Worm (Caenorhabditis elegans) whole organism, mixed stage, embryonic: ENCODE data around the gene lbp-7.

Experiments used
- M03D4.4 ChIP-seq: sonication (generic microtip); optimal IDR thresholded peaks from 2 replicates; lab custom pipeline; 2017; ENCODE audit warnings: mild to moderate bottlenecking, missing genetic modification characterization, missing compliant biosample characterization
- bed-3 ChIP-seq: fragments of 200-800 bp; sonication (Bioruptor generic); optimal IDR thresholded peaks from 3 replicates; lab custom pipeline; 2018; ENCODE audit warnings: mild to moderate bottlenecking, missing genetic modification characterization, moderate library complexity, missing compliant biosample characterization
- blmp-1 ChIP-seq: fragments of 150-350 bp; optimal IDR thresholded peaks from 2 replicates; lab custom pipeline; 2014; ENCODE audit warnings: missing biosample characterization, missing genetic modification characterization
- ceh-39 ChIP-seq: fragments of 150-350 bp; optimal IDR thresholded peaks from 2 replicates; lab custom pipeline; 2014; ENCODE audit warnings: missing biosample characterization, missing genetic modification characterization
- ceh-43 ChIP-seq: fragments of 200-800 bp; sonication (Bioruptor generic); optimal IDR thresholded peaks from 2 replicates; lab custom pipeline; 2018; ENCODE audit warnings: mild to moderate bottlenecking, missing genetic modification characterization, moderate library complexity, missing compliant biosample characterization
- ceh-83 ChIP-seq: fragments of 200-800 bp; sonication (Bioruptor generic); optimal IDR thresholded peaks from 2 replicates; lab custom pipeline; 2018; ENCODE audit warnings: mild to moderate bottlenecking, missing genetic modification characterization, missing compliant biosample characterization
- ces-1 ChIP-seq: fragments of 150-350 bp; optimal IDR thresholded peaks from 2 replicates; lab custom pipeline; 2014; ENCODE audit warnings: missing biosample characterization, missing genetic modification reagents, missing genetic modification characterization
- elt-1 ChIP-seq: sonication (generic microtip); optimal IDR thresholded peaks from 2 replicates; lab custom pipeline; 2017; ENCODE audit warnings: missing genetic modification characterization, mild to moderate bottlenecking, missing compliant biosample characterization, antibody characterized with exemption, moderate library complexity, borderline replicate concordance; ENCODE audit not compliant: insufficient read depth
- elt-3 ChIP-seq: fragments of 150-350 bp; optimal IDR thresholded peaks from 2 replicates; lab custom pipeline; 2014; ENCODE audit warnings: missing biosample characterization, missing genetic modification characterization
- flh-1 ChIP-seq: fragments of 200-800 bp; sonication (Bioruptor generic); optimal IDR thresholded peaks from 2 replicates; lab custom pipeline; 2018; ENCODE audit warnings: mild to moderate bottlenecking, missing genetic modification characterization, moderate library complexity, missing compliant biosample characterization
- ham-2 ChIP-seq: fragments of 200-800 bp; sonication (Bioruptor generic); optimal IDR thresholded peaks from 2 replicates; lab custom pipeline; 2018; ENCODE audit warnings: mild to moderate bottlenecking, missing genetic modification characterization, missing compliant biosample characterization
- hlh-1 ChIP-seq: fragments of 150-350 bp; optimal IDR thresholded peaks from 2 replicates; lab custom pipeline; 2014; ENCODE audit warnings: missing biosample characterization, missing genetic modification reagents, missing genetic modification characterization
- lin-13 ChIP-seq: fragments of 150-350 bp; optimal IDR thresholded peaks from 2 replicates; lab custom pipeline; 2014; ENCODE audit warnings: missing biosample characterization, missing genetic modification characterization
- lin-32 ChIP-seq: fragments of 200-800 bp; sonication (Bioruptor generic); optimal IDR thresholded peaks from 2 replicates; lab custom pipeline; 2018; ENCODE audit warnings: mild to moderate bottlenecking, missing genetic modification characterization, missing compliant biosample characterization
- mab-5 ChIP-seq: fragments of 150-350 bp; optimal IDR thresholded peaks from 2 replicates; lab custom pipeline; 2014; ENCODE audit warnings: missing biosample characterization, missing genetic modification characterization
- mep-1 ChIP-seq: fragments of 150-350 bp; optimal IDR thresholded peaks from 2 replicates; lab custom pipeline; 2017; ENCODE audit warnings: missing biosample characterization, missing genetic modification reagents, missing genetic modification characterization, inconsistent platforms
- mls-2 ChIP-seq: sonication (generic microtip); optimal IDR thresholded peaks from 2 replicates; lab custom pipeline; 2016; ENCODE audit warnings: mild to moderate bottlenecking, missing genetic modification characterization, moderate library complexity, missing compliant biosample characterization
- nhr-12 ChIP-seq: fragments of 150-350 bp; optimal IDR thresholded peaks from 2 replicates; lab custom pipeline; 2014; ENCODE audit warnings: missing biosample characterization, missing genetic modification characterization
- nhr-2 ChIP-seq: fragments of 150-350 bp; optimal IDR thresholded peaks from 2 replicates; lab custom pipeline; 2014; ENCODE audit warnings: missing biosample characterization, missing genetic modification characterization
- nhr-237 ChIP-seq: fragments of 150-350 bp; optimal IDR thresholded peaks from 2 replicates; lab custom pipeline; 2014; ENCODE audit warnings: missing biosample characterization, missing genetic modification characterization
- nhr-28 ChIP-seq: fragments of 150-350 bp; optimal IDR thresholded peaks from 2 replicates; lab custom pipeline; 2014; ENCODE audit warnings: missing biosample characterization, missing genetic modification characterization
- nhr-76 ChIP-seq: sonication (generic microtip); optimal IDR thresholded peaks from 2 replicates; lab custom pipeline; 2017; ENCODE audit warnings: missing biosample characterization, missing genetic modification characterization
- pha-4 ChIP-seq: fragments of 150-350 bp; optimal IDR thresholded peaks from 2 replicates; lab custom pipeline; 2018; ENCODE audit warnings: missing biosample characterization, missing genetic modification reagents, missing genetic modification characterization
- snpc-4 ChIP-seq: fragments of 150-350 bp; optimal IDR thresholded peaks from 2 replicates; lab custom pipeline; 2014; ENCODE audit warnings: missing biosample characterization, missing genetic modification characterization
- sptf-1 ChIP-seq: sonication (generic microtip); optimal IDR thresholded peaks from 2 replicates; lab custom pipeline; 2017; ENCODE audit warnings: mild to moderate bottlenecking, missing genetic modification characterization, moderate library complexity, missing compliant biosample characterization
- tbx-8 ChIP-seq: fragments of 200-800 bp; sonication (Bioruptor generic); optimal IDR thresholded peaks from 2 replicates; lab custom pipeline; 2018; ENCODE audit warnings: mild to moderate bottlenecking, missing genetic modification characterization, moderate library complexity, missing compliant biosample characterization
- unc-120 ChIP-seq: sonication (generic microtip); optimal IDR thresholded peaks from 2 replicates; lab custom pipeline; 2017; ENCODE audit warnings: missing genetic modification characterization, missing compliant biosample characterization; ENCODE audit not compliant: poor library complexity, severe bottlenecking
- unc-39 ChIP-seq: fragments of 150-350 bp; optimal IDR thresholded peaks from 2 replicates; lab custom pipeline; 2014; ENCODE audit warnings: missing biosample characterization, missing genetic modification characterization
- unc-62 ChIP-seq: fragments of 150-350 bp; optimal IDR thresholded peaks from 2 replicates; lab custom pipeline; 2014; ENCODE audit warnings: missing biosample characterization, missing genetic modification reagents, missing genetic modification characterization
- zip-8 ChIP-seq: fragments of 150-350 bp; optimal IDR thresholded peaks from 2 replicates; lab custom pipeline; 2014; ENCODE audit warnings: missing biosample characterization, missing genetic modification characterization

Gene lbp-7

DNA sequence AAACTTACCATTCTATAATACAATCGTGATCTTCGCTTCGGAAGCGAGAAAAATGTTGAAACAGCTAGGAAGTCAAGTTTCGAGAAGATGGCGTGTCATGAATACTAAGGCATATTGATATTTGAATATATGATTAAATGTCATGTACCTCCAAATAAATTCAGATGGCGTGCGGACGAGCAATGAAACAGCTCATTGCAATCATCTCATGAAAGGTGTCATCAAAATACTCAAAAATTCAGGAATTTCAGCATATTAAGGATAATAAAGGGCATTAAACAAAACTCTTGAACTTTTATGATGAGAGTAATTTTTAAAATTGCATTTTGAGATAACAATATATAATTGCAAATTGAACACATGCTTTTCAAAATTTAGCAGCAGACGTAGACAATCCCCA lies 36.0 kb downstream of the lbp-7 start, which contains the start of gene gcy-32:
Gene gcy-32, minus strand, starts transcription at position 101 of the 400 bp plus-strand sequence.
- TF ChIP-seq ceh-83 (GFP tag; lab: Kevin White, UChicago) (no peak), pha-4 (no peak), ces-1 (GFP tag; lab: Kevin White, UChicago) (no peak), zip-8 (tag; lab: Kevin White, UChicago) (no peak), nhr-12 (no peak), ham-2 (GFP tag; lab: Kevin White, UChicago) (no peak), unc-120 (no peak), nhr-2 (no peak)

DNA sequence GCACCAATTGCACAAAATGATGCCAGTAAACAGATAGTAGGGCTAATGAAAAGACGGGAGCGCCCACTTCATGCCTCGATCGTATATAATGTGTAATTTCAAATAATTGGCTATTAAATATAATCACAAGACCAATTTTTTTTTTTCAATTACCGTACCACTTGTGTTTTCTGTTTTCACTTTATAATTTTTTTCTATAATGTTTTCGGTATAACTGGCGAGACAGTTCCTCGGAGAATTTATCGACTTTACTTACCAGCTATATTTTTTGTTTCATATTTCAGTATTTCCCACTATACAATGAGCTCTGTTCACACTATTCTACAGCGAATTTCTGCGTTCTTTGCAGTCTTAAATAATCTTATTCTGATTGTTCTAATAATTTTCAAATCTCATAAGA lies 36.8 kb downstream of the lbp-7 start, which contains the start of gene str-252:
Gene str-252, plus strand, starts transcription at position 301 of the 400 bp plus-strand sequence.
- no peak for TF ChIP-seq lin-13
- no peak for TF ChIP-seq unc-62
- TF ChIP-seq mep-1 (tag; lab: Kevin White, UChicago): no peak
- no peak for TF ChIP-seq nhr-237 (tag; lab: Kevin White, UChicago)

DNA sequence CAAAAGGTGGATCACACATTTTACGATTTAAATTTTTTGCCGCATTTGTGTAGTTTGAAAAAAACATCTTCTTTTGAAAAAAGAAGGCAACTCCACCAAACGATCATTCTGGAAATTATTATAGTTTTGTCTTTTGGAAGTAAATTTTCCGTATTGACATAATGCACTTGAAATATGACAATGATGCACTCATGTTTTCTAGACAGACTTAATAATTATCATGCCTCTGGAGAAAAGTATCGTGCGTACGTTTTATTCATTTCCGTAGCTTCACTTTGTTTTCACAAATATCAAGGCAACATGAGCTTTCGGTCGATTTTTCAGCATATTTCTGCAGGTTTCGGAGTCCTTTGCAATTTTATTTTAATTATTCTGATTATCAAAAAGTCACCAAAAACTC lies 39.0 kb downstream of the lbp-7 start, which contains the start of gene str-250:
Gene str-250, plus strand, starts transcription at position 301 of the 400 bp plus-strand sequence.
- TF ChIP-seq elt-3 (no peak), ceh-39 (tag; lab: Kevin White, UChicago) (no peak), unc-120 (no peak), elt-1 (no peak), lin-32 (no peak), pha-4 (no peak), sptf-1 (tag; lab: Kevin White, UChicago) (no peak)

DNA sequence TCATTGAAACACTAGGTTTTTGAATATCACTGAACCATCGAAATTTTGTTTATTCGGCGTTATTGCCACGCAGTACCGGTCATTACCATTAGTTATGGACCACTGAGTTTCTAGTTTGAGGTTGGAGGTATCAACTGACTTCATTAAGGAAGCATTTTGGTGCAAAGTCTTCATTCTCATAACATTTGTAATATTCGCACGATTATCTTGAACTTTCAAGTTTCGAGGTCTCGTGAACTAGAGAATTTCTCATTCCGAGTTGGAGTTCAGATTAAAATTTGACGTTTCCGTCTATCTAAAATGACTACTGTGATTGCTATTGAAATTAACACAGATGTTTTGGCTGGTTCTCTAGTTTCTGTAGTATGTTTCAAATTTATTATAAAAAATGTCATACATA lies 41.4 kb downstream of the lbp-7 start, which contains the start of gene srx-42:
Gene srx-42, plus strand, starts transcription at position 301 of the 400 bp plus-strand sequence.
- TF ChIP-seq hlh-1 (tag; lab: Kevin White, UChicago): no peak
- TF ChIP-seq ceh-43 (GFP tag; lab: Kevin White, UChicago): no peak
- no peak for TF ChIP-seq mab-5 (tag; lab: Kevin White, UChicago)
- no peak for TF ChIP-seq lin-32
- TF ChIP-seq sptf-1 (tag; lab: Kevin White, UChicago): no peak
- no peak for TF ChIP-seq mls-2 (tag; lab: Kevin White, UChicago)
- TF ChIP-seq, all 35 proteins: peak for 0

DNA sequence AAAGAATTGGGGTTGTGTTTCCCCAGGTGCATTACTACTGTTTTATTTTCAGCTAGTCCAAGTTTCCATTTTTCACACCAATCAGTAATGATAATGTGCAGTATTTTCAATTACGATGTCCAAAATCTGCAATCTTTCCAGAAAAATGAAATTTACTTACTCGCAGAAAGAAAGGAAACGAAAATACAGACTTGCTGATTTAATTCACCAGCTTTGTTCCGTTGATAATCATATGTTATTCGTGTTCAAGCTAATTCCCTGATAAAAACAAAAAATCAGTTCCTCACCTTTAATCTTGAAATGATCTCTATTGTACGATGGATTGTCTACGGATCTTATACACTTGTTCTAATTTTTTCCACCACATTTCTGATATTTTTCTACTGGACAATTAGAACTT lies 44.5 kb downstream of the lbp-7 start, which contains the start of gene srxa-11:
Gene srxa-11, plus strand, starts transcription at position 301 of the 400 bp plus-strand sequence.
- no peak for TF ChIP-seq hlh-1 (tag; lab: Kevin White, UChicago)
- TF ChIP-seq zip-8 (tag; lab: Kevin White, UChicago): no peak
- TF ChIP-seq unc-39 (tag; lab: Kevin White, UChicago): no peak
- TF ChIP-seq flh-1: no peak
- no peak for TF ChIP-seq mep-1 (tag; lab: Kevin White, UChicago)
- no peak for TF ChIP-seq sptf-1 (tag; lab: Kevin White, UChicago)
- no peak for TF ChIP-seq mls-2 (tag; lab: Kevin White, UChicago)
- no peak for TF ChIP-seq blmp-1
- no peak for TF ChIP-seq M03D4.4 (tag; lab: Kevin White, UChicago)

DNA sequence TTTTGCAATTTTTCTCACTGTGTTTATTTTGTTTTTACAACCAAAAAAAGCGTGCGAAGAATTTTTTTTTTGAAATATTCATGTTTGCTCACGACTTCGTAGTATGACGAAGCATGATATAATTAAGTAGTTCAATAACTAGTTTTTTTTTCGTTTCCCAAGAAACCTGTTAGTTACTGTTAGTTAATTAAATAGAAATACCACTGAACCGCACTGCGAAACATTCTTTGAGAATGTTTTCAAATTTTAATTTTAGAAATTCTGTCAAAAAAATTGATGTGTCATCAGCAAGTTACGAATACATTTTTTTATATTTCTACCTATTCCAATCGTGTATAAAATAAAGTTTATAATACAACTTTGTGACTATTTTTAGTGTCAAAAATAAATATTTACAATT lies 47.0 kb downstream of the lbp-7 start, which contains the start of gene srxa-12:
Gene srxa-12, plus strand, starts transcription at position 301 of the 400 bp plus-strand sequence.
- TF ChIP-seq mls-2 (tag; lab: Kevin White, UChicago) (no peak), nhr-28 (tag; lab: Kevin White, UChicago) (no peak), lin-13 (no peak), snpc-4 (tag; lab: Kevin White, UChicago) (no peak), elt-1 (no peak), sptf-1 (tag; lab: Kevin White, UChicago) (no peak), tbx-8 (no peak), nhr-76 (tag; lab: Kevin White, UChicago) (no peak), unc-62 (no peak), bed-3 (no peak), nhr-2 (no peak), hlh-1 (tag; lab: Kevin White, UChicago) (no peak), M03D4.4 (tag; lab: Kevin White, UChicago) (no peak)
